Fruit fly (Drosophila melanogaster) whole organism, embryonic: ENCODE measurements around the gene PEK.
A peak's percentile ranks its signal among the peaks of the same experiment; 100 is the strongest.

ENCODE experiments used
- B-H1 ChIP-seq: fragments of 200-800 bp; sonication (Bioruptor generic); IDR thresholded peaks from 3 replicates; pipeline ENCODE4 v1.3.6; 2022; ENCODE audit warnings: missing biosample characterization, missing genetic modification characterization
- Blimp-1 ChIP-seq: fragments of 200-800 bp; sonication (Bioruptor generic); optimal IDR thresholded peaks from 3 replicates; lab custom pipeline; 2018; ENCODE audit warnings: missing biosample characterization, missing genetic modification characterization, mild to moderate bottlenecking, moderate library complexity, missing genetic modification reagents
- CG10209 ChIP-seq: fragments of 200-800 bp; sonication (Bioruptor generic); optimal IDR thresholded peaks from 3 replicates; lab custom pipeline; 2017; ENCODE audit warnings: missing biosample characterization, mild to moderate bottlenecking, missing genetic modification characterization, missing genetic modification reagents
- CG10274 ChIP-seq: fragments of 200-800 bp; sonication (Bioruptor generic); optimal IDR thresholded peaks from 3 replicates; lab custom pipeline; 2017; ENCODE audit warnings: missing biosample characterization, mild to moderate bottlenecking, missing genetic modification characterization
- CG10366 ChIP-seq: fragments of 200-800 bp; sonication (Bioruptor generic); IDR thresholded peaks from 2 replicates; pipeline ENCODE4 v1.3.6; 2022; ENCODE audit warnings: missing biosample characterization, missing genetic modification characterization
- CG11247 ChIP-seq: fragments of 200-800 bp; sonication (Bioruptor generic); IDR thresholded peaks from 2 replicates; pipeline ENCODE4 v1.3.6; 2022; ENCODE audit warnings: missing biosample characterization, missing genetic modification characterization
- CG11456 ChIP-seq: fragments of 200-800 bp; sonication (Bioruptor generic); IDR thresholded peaks from 3 replicates; pipeline ENCODE4 v1.3.6; 2022; ENCODE audit warnings: missing biosample characterization, missing genetic modification characterization
- CG12155 ChIP-seq: fragments of 200-800 bp; sonication (Bioruptor generic); optimal IDR thresholded peaks from 3 replicates; lab custom pipeline; 2016; ENCODE audit warnings: missing biosample characterization, missing genetic modification characterization
- CG12219 ChIP-seq: fragments of 200-800 bp; sonication (Bioruptor generic); optimal IDR thresholded peaks from 3 replicates; lab custom pipeline; 2018; ENCODE audit warnings: missing biosample characterization, mild to moderate bottlenecking, missing genetic modification characterization
- CG12236 ChIP-seq: fragments of 200-800 bp; sonication (Bioruptor generic); optimal IDR thresholded peaks from 2 replicates; lab custom pipeline; 2016; ENCODE audit warnings: missing biosample characterization, missing genetic modification characterization
- CG12391 ChIP-seq: fragments of 200-800 bp; sonication (Bioruptor generic); optimal IDR thresholded peaks from 3 replicates; lab custom pipeline; 2018; ENCODE audit warnings: missing biosample characterization, mild to moderate bottlenecking, missing genetic modification characterization, moderate library complexity
- CG13624 ChIP-seq: fragments of 200-800 bp; sonication (Bioruptor generic); optimal IDR thresholded peaks from 2 replicates; lab custom pipeline; 2016; ENCODE audit warnings: missing biosample characterization, missing genetic modification characterization
- CG14965 ChIP-seq: fragments of 200-800 bp; sonication (Bioruptor generic); optimal IDR thresholded peaks from 2 replicates; lab custom pipeline; 2016; ENCODE audit warnings: missing biosample characterization, missing genetic modification characterization, borderline replicate concordance
- CG1603 ChIP-seq: fragments of 200-800 bp; sonication (Bioruptor generic); optimal IDR thresholded peaks from 2 replicates; lab custom pipeline; 2019; ENCODE audit warnings: missing biosample characterization, mild to moderate bottlenecking, missing genetic modification characterization, moderate library complexity
- CG2678 ChIP-seq: fragments of 200-800 bp; sonication (Bioruptor generic); optimal IDR thresholded peaks from 3 replicates; lab custom pipeline; 2019; ENCODE audit warnings: missing biosample characterization, mild to moderate bottlenecking, missing genetic modification characterization, moderate library complexity
- CG2712 ChIP-seq: fragments of 200-800 bp; optimal IDR thresholded peaks from 3 replicates; lab custom pipeline; 2019; ENCODE audit warnings: missing biosample characterization, mild to moderate bottlenecking, missing genetic modification characterization, moderate library complexity
- CG31441 ChIP-seq: fragments of 200-800 bp; sonication (Bioruptor generic); IDR thresholded peaks from 2 replicates; pipeline ENCODE4 v1.3.6; 2022; ENCODE audit warnings: missing biosample characterization, missing genetic modification characterization
- CG4282 ChIP-seq: fragments of 200-800 bp; sonication (Bioruptor generic); optimal IDR thresholded peaks from 2 replicates; lab custom pipeline; 2016; ENCODE audit warnings: missing biosample characterization, missing genetic modification characterization
- CG6254 ChIP-seq: fragments of 200-800 bp; sonication (Bioruptor generic); optimal IDR thresholded peaks from 3 replicates; lab custom pipeline; 2017; ENCODE audit warnings: mild to moderate bottlenecking, missing biosample characterization, missing genetic modification reagents, missing genetic modification characterization
- CG8478 ChIP-seq: fragments of >200 bp; optimal IDR thresholded peaks from 2 replicates; lab custom pipeline; 2018
- Gsc ChIP-seq: fragments of 200-800 bp; sonication (Bioruptor generic); IDR thresholded peaks from 2 replicates; pipeline ENCODE4 v1.3.6; 2022; ENCODE audit warnings: missing biosample characterization, missing genetic modification characterization
- Hr39 ChIP-seq: fragments of >200 bp; optimal IDR thresholded peaks from 2 replicates; lab custom pipeline; 2017
- Meics ChIP-seq: fragments of 200-800 bp; sonication (Bioruptor generic); optimal IDR thresholded peaks from 2 replicates; lab custom pipeline; 2017; ENCODE audit warnings: missing biosample characterization, mild to moderate bottlenecking, missing genetic modification characterization
- Six4 ChIP-seq: fragments of 200-800 bp; sonication (Bioruptor generic); optimal IDR thresholded peaks from 2 replicates; lab custom pipeline; 2016; ENCODE audit warnings: missing biosample characterization, missing genetic modification characterization
- Sox102F ChIP-seq: fragments of 200-800 bp; sonication (Bioruptor generic); optimal IDR thresholded peaks from 2 replicates; lab custom pipeline; 2018; ENCODE audit warnings: missing biosample characterization, mild to moderate bottlenecking, missing genetic modification characterization, moderate library complexity
- Sry-δ ChIP-seq: fragments of 200-800 bp; sonication (Bioruptor generic); optimal IDR thresholded peaks from 2 replicates; lab custom pipeline; 2016; ENCODE audit warnings: missing biosample characterization, missing genetic modification characterization
- TFAM ChIP-seq: fragments of 200-800 bp; sonication (Bioruptor generic); optimal IDR thresholded peaks from 2 replicates; lab custom pipeline; 2017; ENCODE audit warnings: missing biosample characterization, missing genetic modification characterization, inconsistent platforms
- Trl ChIP-seq, 3 experiments: fragments of >200 bp in 2 of 3; fragments of 200-800 bp in 1 of 3; sonication (Bioruptor generic) in 1 of 3; optimal IDR thresholded peaks; 2 replicates in 1 of 3; 3 replicates in 2 of 3; lab custom pipeline; 2016 to 2017; ENCODE audit warnings: missing biosample characterization in 1 of 3, missing genetic modification characterization in 1 of 3
- Xrp1 ChIP-seq: fragments of 200-800 bp; sonication (Bioruptor generic); IDR thresholded peaks from 2 replicates; pipeline ENCODE4 v1.3.6; 2022; ENCODE audit warnings: missing biosample characterization, missing genetic modification characterization
- ash1 ChIP-seq: fragments of 200-800 bp; sonication (Bioruptor generic); optimal IDR thresholded peaks from 2 replicates; lab custom pipeline; 2018; ENCODE audit warnings: missing biosample characterization, mild to moderate bottlenecking, missing genetic modification characterization
- br ChIP-seq: fragments of >200 bp; optimal IDR thresholded peaks from 2 replicates; lab custom pipeline; 2017
- dan ChIP-seq: fragments of 200-800 bp; sonication (Bioruptor generic); IDR thresholded peaks from 2 replicates; pipeline ENCODE4 v1.3.6; 2022; ENCODE audit warnings: missing biosample characterization, missing genetic modification characterization
- exex ChIP-seq: fragments of 200-800 bp; sonication (Bioruptor generic); optimal IDR thresholded peaks from 4 replicates; lab custom pipeline; 2018; ENCODE audit warnings: missing biosample characterization, mild to moderate bottlenecking, missing genetic modification characterization, moderate library complexity
- gem ChIP-seq: fragments of 200-800 bp; sonication (Bioruptor generic); optimal IDR thresholded peaks from 2 replicates; lab custom pipeline; 2019; ENCODE audit warnings: missing biosample characterization, mild to moderate bottlenecking, missing genetic modification characterization, moderate library complexity
- hb ChIP-seq: fragments of 200-800 bp; sonication (Bioruptor generic); IDR thresholded peaks from 3 replicates; pipeline ENCODE4 v1.3.6; 2022; ENCODE audit warnings: missing biosample characterization, missing genetic modification characterization; ENCODE audit not compliant: partially characterized antibody
- insv ChIP-seq, 2 experiments: fragments of 200-800 bp; sonication (Bioruptor generic); optimal IDR thresholded peaks; 3 replicates each; lab custom pipeline; 2016 to 2018; ENCODE audit warnings: missing biosample characterization in 2 of 2, missing genetic modification characterization in 2 of 2
- lov ChIP-seq, 2 experiments: fragments of 200-800 bp in 1 of 2; fragments of >200 bp in 1 of 2; sonication (Bioruptor generic) in 1 of 2; IDR thresholded peaks in 1 of 2; optimal IDR thresholded peaks in 1 of 2; 2 replicates in 1 of 2; 3 replicates in 1 of 2; pipeline versions ENCODE4 v1.3.6 to Lab custom; 2017 to 2022; ENCODE audit warnings: missing biosample characterization in 1 of 2, missing genetic modification characterization in 1 of 2
- luna ChIP-seq: fragments of 200-800 bp; sonication (Bioruptor generic); optimal IDR thresholded peaks from 2 replicates; lab custom pipeline; 2016; ENCODE audit warnings: missing biosample characterization, missing genetic modification characterization
- onecut ChIP-seq: fragments of 200-800 bp; sonication (Bioruptor generic); IDR thresholded peaks from 2 replicates; pipeline ENCODE4 v1.3.6; 2022; ENCODE audit warnings: missing biosample characterization, missing genetic modification characterization
- org-1 ChIP-seq: fragments of 200-800 bp; sonication (Bioruptor generic); optimal IDR thresholded peaks from 2 replicates; lab custom pipeline; 2017; ENCODE audit warnings: missing biosample characterization, missing genetic modification characterization
- pb ChIP-seq: fragments of 200-800 bp; sonication (Bioruptor generic); optimal IDR thresholded peaks from 3 replicates; lab custom pipeline; 2016; ENCODE audit warnings: missing biosample characterization, missing genetic modification characterization
- pho ChIP-seq: fragments of 200-800 bp; sonication (Bioruptor generic); optimal IDR thresholded peaks from 2 replicates; lab custom pipeline; 2016; ENCODE audit warnings: missing biosample characterization, missing genetic modification characterization
- prd ChIP-seq, 3 experiments: fragments of >200 bp in 2 of 3; fragments of 200-800 bp in 1 of 3; sonication (Bioruptor generic) in 1 of 3; optimal IDR thresholded peaks in 2 of 3; IDR thresholded peaks in 1 of 3; 2 replicates in 2 of 3; 3 replicates in 1 of 3; pipeline versions ENCODE4 v1.3.6 to Lab custom; 2017 to 2022; ENCODE audit warnings: missing biosample characterization in 1 of 3, missing genetic modification characterization in 1 of 3
- pum ChIP-seq: fragments of 200-800 bp; sonication (Bioruptor generic); optimal IDR thresholded peaks from 2 replicates; lab custom pipeline; 2016; ENCODE audit warnings: missing biosample characterization, missing genetic modification characterization
- ranshi ChIP-seq: fragments of 200-800 bp; sonication (Bioruptor generic); IDR thresholded peaks from 2 replicates; pipeline ENCODE4 v1.3.6; 2022; ENCODE audit warnings: missing biosample characterization, missing genetic modification characterization
- run ChIP-seq: fragments of 200-800 bp; sonication (Bioruptor generic); optimal IDR thresholded peaks from 3 replicates; lab custom pipeline; 2018; ENCODE audit warnings: missing biosample characterization, mild to moderate bottlenecking, missing genetic modification characterization
- seq ChIP-seq: fragments of 200-800 bp; sonication (Bioruptor generic); IDR thresholded peaks from 2 replicates; pipeline ENCODE4 v1.3.6; 2022; ENCODE audit warnings: missing biosample characterization, missing genetic modification characterization
- sisA ChIP-seq: fragments of 200-800 bp; sonication (Bioruptor generic); IDR thresholded peaks from 2 replicates; pipeline ENCODE4 v1.3.6; 2022; ENCODE audit warnings: missing biosample characterization, missing genetic modification characterization
- sug ChIP-seq: fragments of 200-800 bp; optimal IDR thresholded peaks from 2 replicates; lab custom pipeline; 2019; ENCODE audit warnings: missing biosample characterization, mild to moderate bottlenecking, missing genetic modification characterization, moderate library complexity
- tgo ChIP-seq: fragments of 200-800 bp; sonication (Bioruptor generic); IDR thresholded peaks from 3 replicates; pipeline ENCODE4 v1.3.6; 2022; ENCODE audit warnings: missing biosample characterization, missing genetic modification characterization
- trem ChIP-seq: fragments of 200-800 bp; optimal IDR thresholded peaks from 3 replicates; lab custom pipeline; 2019; ENCODE audit warnings: missing biosample characterization, mild to moderate bottlenecking, missing genetic modification characterization, moderate library complexity
- yki ChIP-seq: fragments of >200 bp; optimal IDR thresholded peaks from 3 replicates; lab custom pipeline; 2018

Gene PEK

dm6 chr3R:5412987-5413386 lies 51.6 kb downstream of the PEK start (continued):
- peak; percentile 58 for TF ChIP-seq CG2712 (tag; lab: Kevin White, UChicago)
- no peak for TF ChIP-seq CG11247 (GFP tag; lab: Robert Waterston, UW)
- peak; percentile 68 for TF ChIP-seq gem
- TF ChIP-seq Blimp-1 (GFP tag; lab: Kevin White, UChicago) = peak; percentile 30
- no peak for TF ChIP-seq CG1603
- TF ChIP-seq CG12219 (GFP tag; lab: Kevin White, UChicago) = no peak
- no peak for TF ChIP-seq TFAM (GFP tag; lab: Kevin White, UChicago)
- no peak for TF ChIP-seq Xrp1 (GFP tag; lab: Robert Waterston, UW)
- no peak for TF ChIP-seq exex (tag; lab: Kevin White, UChicago)
- no peak for TF ChIP-seq CG10274 (GFP tag; lab: Kevin White, UChicago)
- peak; percentile 10; the same call in 1 of the 2 replicates for TF ChIP-seq ranshi
- TF ChIP-seq B-H1 (GFP tag; lab: Robert Waterston, UW) = no peak
- TF ChIP-seq run (tag; lab: Kevin White, UChicago) = no peak
- peak; percentile 10 for TF ChIP-seq CG12155 (GFP tag; lab: Kevin White, UChicago)
- TF ChIP-seq lov (optimal IDR thresholded peaks at IDR 0.05; lab: Kevin White, UChicago) = no peak
- no peak for TF ChIP-seq lov (GFP tag; IDR thresholded peaks at IDR 0.05; lab: Robert Waterston, UW)
- no peak for TF ChIP-seq CG4282 (GFP tag; lab: Kevin White, UChicago)
- no peak for TF ChIP-seq luna
- no peak for TF ChIP-seq Six4 (GFP tag; lab: Kevin White, UChicago)
- TF ChIP-seq Trl (optimal IDR thresholded peaks at IDR 0.05; lab: Kevin White, UChicago) = no peak
- no peak for TF ChIP-seq Trl (GFP tag; optimal IDR thresholded peaks at IDR 0.05; lab: Kevin White, UChicago)
- peak; percentile 30; the same call in 1 of the 3 replicates for TF ChIP-seq tgo (GFP tag; lab: Robert Waterston, UW)
- TF ChIP-seq CG10209 (GFP tag; lab: Kevin White, UChicago) = peak; percentile 56
- TF ChIP-seq Sry-δ = no peak
- no peak for TF ChIP-seq CG6254
- TF ChIP-seq yki = no peak
- peak; percentile 64 for TF ChIP-seq Meics (GFP tag; lab: Kevin White, UChicago)
- peak; percentile 51 for TF ChIP-seq CG31441
- no peak for TF ChIP-seq ash1 (GFP tag; lab: Kevin White, UChicago)
- TF ChIP-seq org-1 (GFP tag; lab: Kevin White, UChicago) = peak; percentile 31
- no peak for TF ChIP-seq CG11456 (GFP tag; lab: Robert Waterston, UW)
- TF ChIP-seq insv (GFP tag; optimal IDR thresholded peaks at IDR 0.05; lab: Kevin White, UChicago) = no peak
- TF ChIP-seq CG8478 = no peak
- no peak for TF ChIP-seq CG14965 (GFP tag; lab: Kevin White, UChicago)
- no peak for TF ChIP-seq dan (GFP tag; lab: Robert Waterston, UW)
- peak; percentile 54 for TF ChIP-seq Sox102F (GFP tag; lab: Kevin White, UChicago)
- no peak for TF ChIP-seq Gsc (GFP tag; lab: Robert Waterston, UW)
- TF ChIP-seq prd (optimal IDR thresholded peaks at IDR 0.05; lab: Kevin White, UChicago) = no peak
- TF ChIP-seq prd (GFP tag; IDR thresholded peaks at IDR 0.05; lab: Robert Waterston, UW) = peak; percentile 51; the same call in 2 of the 3 replicates
- TF ChIP-seq pb (GFP tag; lab: Kevin White, UChicago) = no peak
- no peak for TF ChIP-seq hb
- no peak for TF ChIP-seq CG12391 (tag; lab: Kevin White, UChicago)
- no peak for TF ChIP-seq br (lab: Kevin White, UChicago)
- no peak for TF ChIP-seq Hr39
- no peak for TF ChIP-seq pho (GFP tag; lab: Kevin White, UChicago)
- no peak for TF ChIP-seq CG13624 (GFP tag; lab: Kevin White, UChicago)
- no peak for TF ChIP-seq pum (GFP tag; lab: Kevin White, UChicago)
- peak; percentile 78 for TF ChIP-seq CG2678
- peak; percentile 12 for TF ChIP-seq trem (tag; lab: Kevin White, UChicago)
- no peak for TF ChIP-seq seq
- peak; percentile 16; the same call in 1 of the 2 replicates for TF ChIP-seq CG10366 (GFP tag; lab: Robert Waterston, UW)
- TF ChIP-seq CG12236 (GFP tag; lab: Kevin White, UChicago) = no peak
- TF ChIP-seq sisA = peak; percentile 11; the same call in 1 of the 2 replicates
- TF ChIP-seq sug (tag; lab: Kevin White, UChicago) = no peak
- no peak for TF ChIP-seq onecut
